Fruit fly (Drosophila melanogaster): Measurements from ENCODE around the gene Rcd-1.

Rcd-1 gene

dm6 chrX:19663196-19663858 lies 24.8 kb downstream of the Rcd-1 start:
- TF ChIP-seq noc (tag; optimal IDR thresholded peaks at IDR 0.05): no peak

dm6 chrX:19663859-19664728 lies 25.5 kb downstream of the Rcd-1 start, which contains the start of the genes CG14223 and Ssu72:
Gene CG14223, minus strand, starts transcription at chrX:19663971.
Gene Ssu72, plus strand, starts transcription at chrX:19664561.
- no peak for TF ChIP-seq noc (tag; optimal IDR thresholded peaks at IDR 0.05)

DNA sequence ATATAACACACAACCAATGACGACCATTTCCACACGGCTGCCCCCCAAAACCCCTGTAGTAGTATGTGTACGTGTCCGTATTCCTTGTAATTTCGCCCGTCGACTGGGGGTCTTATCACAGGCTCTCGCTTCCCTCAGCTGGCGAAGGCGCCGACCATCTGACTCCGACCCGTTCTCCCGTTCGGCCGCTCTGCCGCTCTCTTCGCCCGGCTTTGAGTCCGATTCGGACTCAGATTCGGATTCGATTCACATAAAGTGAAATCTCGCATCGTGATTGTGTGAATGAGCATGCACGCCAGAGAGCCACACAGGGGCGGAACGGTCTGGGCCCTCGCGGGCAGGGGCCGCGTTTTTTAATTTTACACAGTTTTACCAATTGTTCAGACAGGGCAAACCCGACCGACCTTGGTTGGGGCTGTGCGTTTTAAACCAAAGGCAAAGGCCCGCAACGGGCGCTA lies 27.1 kb downstream of the Rcd-1 start:
- TF ChIP-seq noc (tag; optimal IDR thresholded peaks at IDR 0.05): peak; percentile 30

DNA sequence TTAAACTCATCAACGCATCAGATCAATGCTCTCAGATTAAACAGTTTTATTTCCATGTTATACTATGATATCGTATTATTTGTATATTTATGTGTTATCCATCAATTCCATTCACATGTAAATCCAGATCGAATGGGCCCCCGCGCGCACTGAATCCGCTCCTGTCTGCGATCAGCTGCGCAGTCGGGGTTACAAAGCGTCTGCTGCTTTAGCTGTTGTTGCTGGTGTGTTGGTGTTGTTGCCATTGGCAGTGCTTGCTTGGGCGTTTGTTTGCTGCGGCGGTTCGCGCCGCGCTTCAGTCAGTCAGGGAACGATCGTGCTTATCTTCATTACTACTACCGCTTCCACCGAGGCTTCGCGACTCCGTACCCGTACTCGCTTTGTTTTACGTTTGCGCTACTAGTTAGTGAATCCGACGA lies 28.4 kb downstream of the Rcd-1 start, which contains the start of gene Zw:
Zw (plus strand) TSS at position 262 of the 419 bp plus-strand sequence.
- peak; percentile 26 for TF ChIP-seq noc (tag; optimal IDR thresholded peaks at IDR 0.05)

DNA sequence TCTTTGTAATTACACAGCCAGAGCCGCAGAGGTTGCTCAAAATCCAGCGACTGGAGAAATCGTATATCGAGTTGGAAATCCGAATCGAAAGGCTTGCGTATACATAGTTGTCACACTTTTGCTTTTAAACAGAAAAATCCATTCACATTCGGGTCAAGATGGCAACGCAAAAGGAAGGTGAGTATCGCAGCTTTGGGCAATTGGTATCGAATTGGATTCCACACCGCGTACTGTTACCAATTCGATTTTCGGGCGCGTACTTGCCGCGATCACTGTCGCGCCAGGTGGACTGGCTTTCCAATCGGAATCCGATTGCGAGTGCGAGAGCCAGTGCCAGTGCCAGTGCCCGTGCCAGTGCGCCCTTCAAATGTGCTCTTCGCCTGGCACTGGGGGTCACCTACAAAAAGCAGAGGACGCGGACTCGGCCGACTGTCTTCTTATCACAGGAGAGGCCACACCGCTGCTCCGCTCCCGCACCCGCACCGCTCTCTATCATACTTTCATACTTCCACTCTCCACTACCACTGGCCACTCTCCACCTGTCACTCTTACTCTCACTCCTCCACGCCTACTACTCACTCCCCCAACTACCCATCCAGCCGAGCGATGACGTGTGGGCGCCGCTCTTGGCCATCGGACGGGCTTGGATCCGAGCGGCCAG lies 29.0 kb downstream of the Rcd-1 start:
- TF ChIP-seq noc (tag; optimal IDR thresholded peaks at IDR 0.05): no peak

dm6 chrX:19668405-19668804 lies 29.8 kb downstream of the Rcd-1 start:
- TF ChIP-seq noc (tag; optimal IDR thresholded peaks at IDR 0.05): peak; percentile 99

DNA sequence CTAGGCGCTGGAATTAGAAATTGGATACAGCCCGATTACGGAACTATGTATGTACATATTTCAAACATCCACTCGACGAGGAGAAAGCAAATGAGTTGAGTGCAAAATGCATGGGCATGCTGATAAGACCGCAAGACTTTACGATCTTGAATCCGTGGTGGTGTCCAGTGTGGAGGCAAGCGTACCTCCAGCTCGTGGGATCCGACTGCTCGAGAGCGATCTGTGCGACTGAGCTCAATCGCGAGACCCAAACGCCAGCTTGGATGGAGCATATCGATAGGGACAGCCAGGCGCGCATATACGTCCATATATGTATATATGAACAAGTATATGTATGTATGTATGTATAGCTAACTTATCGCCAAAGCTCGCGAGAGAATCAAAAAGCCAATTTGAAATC lies 37.1 kb downstream of the Rcd-1 start, which contains the start of gene et:
et (minus strand) TSS at position 230 of the 400 bp plus-strand sequence.
- TF ChIP-seq noc (tag; optimal IDR thresholded peaks at IDR 0.05): no peak

- TF ChIP-seq noc (tag; optimal IDR thresholded peaks at IDR 0.05): no peak
Observed at dm6 chrX:19679207-19679606, 40.6 kb downstream of the Rcd-1 start.

- TF ChIP-seq noc (tag; optimal IDR thresholded peaks at IDR 0.05): peak; percentile 42
Observed at dm6 chrX:19683040-19683875, 44.7 kb downstream of the Rcd-1 start, which contains the start of the genes dome and Ubqn. Gene dome, minus strand, starts transcription at chrX:19683518. Gene Ubqn, plus strand, starts transcription at chrX:19683808.

- no peak for TF ChIP-seq noc (tag; optimal IDR thresholded peaks at IDR 0.05)
Observed at dm6 chrX:19684048-19684447, 45.5 kb downstream of the Rcd-1 start.

DNA sequence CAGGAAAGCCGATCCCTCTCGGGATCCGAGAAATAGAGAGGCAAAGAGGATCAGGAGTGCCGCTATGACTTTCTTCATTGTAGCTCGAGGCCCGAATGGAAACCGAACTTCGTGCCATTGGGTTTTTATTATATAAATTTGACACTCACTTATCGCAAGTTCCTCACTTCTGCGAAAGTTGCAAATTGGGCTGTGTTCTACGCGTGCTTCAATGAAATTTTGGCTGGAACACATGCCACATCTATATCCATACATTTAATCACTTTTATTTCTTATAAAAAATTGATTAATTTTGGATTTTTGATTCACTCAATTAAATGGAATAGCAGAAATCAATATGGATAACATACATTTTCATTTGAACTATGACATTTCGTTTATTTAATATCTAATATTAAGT lies 50.3 kb downstream of the Rcd-1 start, which contains the start of gene CG14227:
CG14227 (minus strand) TSS at position 101 of the 400 bp plus-strand sequence.
- no peak for TF ChIP-seq noc (tag; optimal IDR thresholded peaks at IDR 0.05)

- no peak for TF ChIP-seq noc (tag; optimal IDR thresholded peaks at IDR 0.05)
Observed at dm6 chrX:19690050-19690449, 51.5 kb downstream of the Rcd-1 start.
